Worm (Caenorhabditis elegans) whole organism, young adult: ENCODE results near the gene spp-14.
A peak's percentile ranks its signal among the peaks of the same experiment; 100 is the strongest.

Source experiments
- B0261.1 ChIP-seq: sonication (generic microtip); optimal IDR thresholded peaks from 2 replicates; lab custom pipeline; 2016; ENCODE audit warnings: mild to moderate bottlenecking, missing genetic modification characterization, moderate library complexity, missing compliant biosample characterization
- F39B2.1 ChIP-seq: fragments of 200-800 bp; sonication (Bioruptor generic); IDR thresholded peaks from 2 replicates; pipeline ENCODE4 v1.3.6; 2022; ENCODE audit warnings: missing genetic modification reagents, missing genetic modification characterization, missing compliant biosample characterization
- F49E8.2 ChIP-seq: sonication (generic microtip); optimal IDR thresholded peaks from 3 replicates; lab custom pipeline; 2017; ENCODE audit warnings: missing genetic modification characterization, mild to moderate bottlenecking, missing compliant biosample characterization, antibody characterized with exemption, moderate library complexity; ENCODE audit not compliant: insufficient read depth
- F57C9.4 ChIP-seq: sonication (generic microtip); optimal IDR thresholded peaks from 2 replicates; lab custom pipeline; 2017; ENCODE audit warnings: mild to moderate bottlenecking, missing genetic modification characterization, missing compliant biosample characterization
- K12H6.12 ChIP-seq: fragments of 200-800 bp; sonication (Bioruptor generic); optimal IDR thresholded peaks from 2 replicates; lab custom pipeline; 2018; ENCODE audit warnings: mild to moderate bottlenecking, missing genetic modification characterization, missing compliant biosample characterization
- T07F8.4 ChIP-seq: sonication (generic microtip); optimal IDR thresholded peaks from 2 replicates; lab custom pipeline; 2016; ENCODE audit warnings: mild to moderate bottlenecking, missing genetic modification characterization, moderate library complexity, missing compliant biosample characterization
- T26A5.8 ChIP-seq: sonication (generic microtip); optimal IDR thresholded peaks from 2 replicates; lab custom pipeline; 2016; ENCODE audit warnings: missing genetic modification characterization, missing compliant biosample characterization
- Y53G8AR.9 ChIP-seq: fragments of 200-800 bp; sonication (Bioruptor generic); conservative IDR thresholded peaks from 2 replicates; pipeline ENCODE4 v1.3.6; 2022; ENCODE audit warnings: missing genetic modification reagents, missing genetic modification characterization, missing compliant biosample characterization
- Y56A3A.18 ChIP-seq: fragments of 200-800 bp; sonication (Bioruptor generic); IDR thresholded peaks from 2 replicates; pipeline ENCODE4 v1.3.6; 2022; ENCODE audit warnings: missing genetic modification reagents, missing genetic modification characterization, missing compliant biosample characterization
- Y67H2A.10 ChIP-seq: fragments of 200-800 bp; sonication (Bioruptor generic); conservative IDR thresholded peaks from 2 replicates; pipeline ENCODE4 v1.3.6; 2022; ENCODE audit warnings: missing genetic modification reagents, missing genetic modification characterization, missing compliant biosample characterization
- ama-1 ChIP-seq, 3 experiments: fragments of 150-350 bp in 1 of 3; sonication (generic microtip) in 2 of 3; optimal IDR thresholded peaks; 2 replicates each; lab custom pipeline; 2014 to 2018; ENCODE audit warnings: missing biosample characterization in 2 of 3, missing genetic modification characterization in 2 of 3, missing genetic modification reagents in 2 of 3
- attf-3 ChIP-seq: fragments of 200-800 bp; sonication (Bioruptor generic); conservative IDR thresholded peaks from 2 replicates; pipeline ENCODE4 v1.3.6; 2022; ENCODE audit warnings: missing genetic modification reagents, missing genetic modification characterization, missing compliant biosample characterization
- attf-5 ChIP-seq: fragments of 200-800 bp; sonication (Bioruptor generic); optimal IDR thresholded peaks from 2 replicates; lab custom pipeline; 2018; ENCODE audit warnings: mild to moderate bottlenecking, missing genetic modification characterization, missing compliant biosample characterization
- bed-1 ChIP-seq: fragments of 200-800 bp; sonication (Bioruptor generic); IDR thresholded peaks from 2 replicates; pipeline ENCODE4 v1.3.6; 2022; ENCODE audit warnings: missing genetic modification reagents, missing genetic modification characterization, missing compliant biosample characterization
- bed-2 ChIP-seq: fragments of 200-800 bp; sonication (Bioruptor generic); IDR thresholded peaks from 2 replicates; pipeline ENCODE4 v1.3.6; 2022; ENCODE audit warnings: missing genetic modification reagents, missing genetic modification characterization, missing compliant biosample characterization
- ceh-40 ChIP-seq: fragments of 200-800 bp; sonication (Bioruptor generic); IDR thresholded peaks from 2 replicates; pipeline ENCODE4 v1.3.6; 2022; ENCODE audit warnings: missing genetic modification characterization, missing compliant biosample characterization
- dox-1 ChIP-seq: fragments of 200-800 bp; sonication (Bioruptor generic); IDR thresholded peaks from 2 replicates; pipeline ENCODE4 v1.3.6; 2022; ENCODE audit warnings: missing genetic modification reagents, missing genetic modification characterization, missing compliant biosample characterization
- dpff-1 ChIP-seq: sonication (generic microtip); optimal IDR thresholded peaks from 2 replicates; lab custom pipeline; 2017; ENCODE audit warnings: mild to moderate bottlenecking, missing genetic modification characterization, missing compliant biosample characterization
- efl-1 ChIP-seq: fragments of 150-350 bp; optimal IDR thresholded peaks from 2 replicates; lab custom pipeline; 2014; ENCODE audit warnings: missing biosample characterization, missing genetic modification reagents, missing genetic modification characterization
- egl-44 ChIP-seq: fragments of 200-800 bp; sonication (Bioruptor generic); IDR thresholded peaks from 2 replicates; pipeline ENCODE4 v1.3.6; 2022; ENCODE audit warnings: missing genetic modification reagents, missing genetic modification characterization, missing compliant biosample characterization
- ekl-4 ChIP-seq: fragments of 200-800 bp; sonication (Bioruptor generic); IDR thresholded peaks from 2 replicates; pipeline ENCODE4 v1.3.6; 2022; ENCODE audit warnings: missing genetic modification reagents, missing genetic modification characterization, missing compliant biosample characterization
- gei-17 ChIP-seq: fragments of 200-800 bp; sonication (Bioruptor generic); optimal IDR thresholded peaks from 2 replicates; lab custom pipeline; 2018; ENCODE audit warnings: mild to moderate bottlenecking, missing genetic modification characterization, missing compliant biosample characterization
- him-1 ChIP-seq: sonication (generic microtip); optimal IDR thresholded peaks from 2 replicates; lab custom pipeline; 2016; ENCODE audit warnings: missing genotype, missing genetic modification reagents, missing genetic modification characterization, missing compliant biosample characterization
- hmg-20 ChIP-seq: fragments of 200-800 bp; sonication (Bioruptor generic); IDR thresholded peaks from 2 replicates; pipeline ENCODE4 v1.3.6; 2022; ENCODE audit warnings: missing genetic modification reagents, missing genetic modification characterization, missing compliant biosample characterization
- lag-1 ChIP-seq: fragments of 200-800 bp; sonication (Bioruptor generic); IDR thresholded peaks from 2 replicates; pipeline ENCODE4 v1.3.6; 2022; ENCODE audit warnings: missing genetic modification reagents, missing genetic modification characterization, missing compliant biosample characterization
- let-526 ChIP-seq: fragments of 200-800 bp; sonication (Bioruptor generic); IDR thresholded peaks from 2 replicates; pipeline ENCODE4 v1.3.6; 2022; ENCODE audit warnings: missing genetic modification reagents, missing genetic modification characterization, missing compliant biosample characterization
- lin-35 ChIP-seq, 3 experiments: fragments of 150-350 bp in 2 of 3; sonication (generic microtip) in 1 of 3; optimal IDR thresholded peaks; 2 replicates each; lab custom pipeline; 2014 to 2018; ENCODE audit warnings: missing biosample characterization in 3 of 3, missing genetic modification characterization in 3 of 3, missing genetic modification reagents in 3 of 3
- lin-40 ChIP-seq: sonication (generic microtip); optimal IDR thresholded peaks from 2 replicates; lab custom pipeline; 2016; ENCODE audit warnings: missing genetic modification characterization, mild to moderate bottlenecking, missing compliant biosample characterization, missing genotype, missing genetic modification reagents
- lir-1 ChIP-seq: fragments of 200-800 bp; sonication (Bioruptor generic); conservative IDR thresholded peaks from 2 replicates; pipeline ENCODE4 v1.3.6; 2022; ENCODE audit warnings: missing genetic modification reagents, missing genetic modification characterization, missing compliant biosample characterization
- madf-3 ChIP-seq: fragments of 200-800 bp; sonication (Bioruptor generic); IDR thresholded peaks from 2 replicates; pipeline ENCODE4 v1.3.6; 2022; ENCODE audit warnings: missing genetic modification reagents, missing genetic modification characterization, missing compliant biosample characterization
- mcd-1 ChIP-seq: fragments of 200-800 bp; sonication (Bioruptor generic); IDR thresholded peaks from 2 replicates; pipeline ENCODE4 v1.3.6; 2022; ENCODE audit warnings: missing genetic modification reagents, missing genetic modification characterization, missing compliant biosample characterization
- mes-4 ChIP-seq: sonication (generic microtip); optimal IDR thresholded peaks from 2 replicates; lab custom pipeline; 2016; ENCODE audit warnings: missing genotype, missing genetic modification characterization, missing compliant biosample characterization
- mxl-1 ChIP-seq: sonication (generic microtip); optimal IDR thresholded peaks from 2 replicates; lab custom pipeline; 2016; ENCODE audit warnings: missing genetic modification characterization, missing compliant biosample characterization
- nfya-1 ChIP-seq: sonication (generic microtip); optimal IDR thresholded peaks from 2 replicates; lab custom pipeline; 2017; ENCODE audit warnings: antibody characterized with exemption, missing compliant biosample characterization, missing genetic modification characterization, borderline replicate concordance; ENCODE audit not compliant: insufficient read depth
- nfya-2 ChIP-seq: fragments of 200-800 bp; sonication (Bioruptor generic); IDR thresholded peaks from 2 replicates; pipeline ENCODE4 v1.3.6; 2022; ENCODE audit warnings: missing genetic modification reagents, missing genetic modification characterization, missing compliant biosample characterization
- nhr-27 ChIP-seq: fragments of 200-800 bp; sonication (Bioruptor generic); optimal IDR thresholded peaks from 2 replicates; lab custom pipeline; 2018; ENCODE audit warnings: mild to moderate bottlenecking, missing genetic modification characterization, moderate library complexity, missing compliant biosample characterization
- pbrm-1 ChIP-seq: fragments of 200-800 bp; sonication (Bioruptor generic); IDR thresholded peaks from 2 replicates; pipeline ENCODE4 v1.3.6; 2022; ENCODE audit warnings: missing genetic modification reagents, missing genetic modification characterization, missing compliant biosample characterization
- rcor-1 ChIP-seq: fragments of 200-800 bp; sonication (Bioruptor generic); IDR thresholded peaks from 2 replicates; pipeline ENCODE4 v1.3.6; 2022; ENCODE audit warnings: missing genetic modification reagents, missing genetic modification characterization, missing compliant biosample characterization
- rec-8 ChIP-seq, 2 experiments: sonication (generic microtip); optimal IDR thresholded peaks; 2 replicates each; lab custom pipeline; 2016; ENCODE audit warnings: mild to moderate bottlenecking in 2 of 2, missing genetic modification characterization in 2 of 2, missing genetic modification reagents in 2 of 2, missing genotype in 2 of 2, missing biosample characterization in 1 of 2, missing compliant biosample characterization in 1 of 2, moderate library complexity in 1 of 2
- sdz-38 ChIP-seq: sonication (generic microtip); optimal IDR thresholded peaks from 2 replicates; lab custom pipeline; 2016; ENCODE audit warnings: missing genotype, missing genetic modification characterization, missing compliant biosample characterization
- snpc-4 ChIP-seq, 5 experiments: fragments of 150-350 bp in 1 of 5; sonication (generic microtip) in 4 of 5; optimal IDR thresholded peaks; 2 replicates each; lab custom pipeline; 2014 to 2018; ENCODE audit warnings: missing genetic modification characterization in 5 of 5, missing biosample characterization in 3 of 5, antibody characterized with exemption in 2 of 5, mild to moderate bottlenecking in 2 of 5, missing compliant biosample characterization in 2 of 5, missing genotype in 2 of 5, moderate library complexity in 2 of 5, missing genetic modification reagents in 1 of 5
- tbp1 ChIP-seq: fragments of 200-800 bp; sonication (Bioruptor generic); optimal IDR thresholded peaks from 2 replicates; lab custom pipeline; 2018; ENCODE audit warnings: mild to moderate bottlenecking, missing genetic modification characterization, missing compliant biosample characterization
- unc-130 ChIP-seq: sonication (generic microtip); optimal IDR thresholded peaks from 2 replicates; lab custom pipeline; 2016; ENCODE audit warnings: missing genetic modification reagents, missing genetic modification characterization, missing compliant biosample characterization
- unc-62 ChIP-seq: fragments of 150-350 bp; optimal IDR thresholded peaks from 2 replicates; lab custom pipeline; 2014; ENCODE audit warnings: missing biosample characterization, missing genetic modification reagents, missing genetic modification characterization
- zfh-2 ChIP-seq: fragments of 200-800 bp; sonication (Bioruptor generic); conservative IDR thresholded peaks from 2 replicates; pipeline ENCODE4 v1.3.6; 2022; ENCODE audit warnings: missing genetic modification reagents, missing genetic modification characterization, missing compliant biosample characterization
- zim-3 ChIP-seq: sonication (generic microtip); optimal IDR thresholded peaks from 2 replicates; lab custom pipeline; 2017; ENCODE audit warnings: mild to moderate bottlenecking, missing genetic modification characterization, moderate library complexity, missing compliant biosample characterization
- ztf-3 ChIP-seq: fragments of 200-800 bp; sonication (Bioruptor generic); optimal IDR thresholded peaks from 2 replicates; lab custom pipeline; 2018; ENCODE audit warnings: mild to moderate bottlenecking, missing genetic modification characterization, missing compliant biosample characterization

Gene spp-14

DNA sequence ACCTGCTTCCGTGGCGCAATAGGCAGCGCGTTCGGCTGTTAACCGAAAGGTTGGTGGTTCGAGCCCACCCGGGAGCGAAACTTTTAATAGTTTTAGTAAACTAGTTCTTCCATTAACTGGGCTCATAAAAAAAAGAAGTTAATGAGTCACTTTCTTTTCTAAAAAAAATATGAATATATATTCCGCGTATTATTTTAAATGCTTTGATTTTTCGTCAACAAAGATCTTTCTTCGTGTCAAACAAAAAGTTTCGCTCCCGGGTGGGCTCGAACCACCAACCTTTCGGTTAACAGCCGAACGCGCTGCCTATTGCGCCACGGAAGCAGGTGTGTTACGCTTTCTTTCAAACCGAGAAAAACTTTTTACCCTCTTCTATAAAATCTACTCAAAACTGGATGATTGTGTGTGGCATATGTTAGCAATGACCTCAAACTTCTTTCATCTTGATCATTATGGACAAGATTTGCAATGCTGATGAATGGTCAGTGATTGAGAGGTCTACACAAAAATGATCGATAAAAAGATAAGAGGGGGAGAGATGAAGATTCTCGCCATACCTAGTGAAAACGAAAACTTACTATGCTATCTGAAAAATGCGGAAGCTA, 48.0 kb downstream of the spp-14 start (continued):
- TF ChIP-seq zfh-2 (GFP tag; lab: Robert Waterston, UW), result 0 out of 2 replicates have a peak, but pooled peaks have one; percentile 31
- TF ChIP-seq F39B2.1, result no peak
- no peak for TF ChIP-seq madf-3
- TF ChIP-seq hmg-20 (GFP tag; lab: Robert Waterston, UW), result no peak
- no peak for TF ChIP-seq F57C9.4 (tag; lab: Kevin White, UChicago)
- peak; percentile 86 for TF ChIP-seq tbp1 (GFP tag; lab: Kevin White, UChicago)
- TF ChIP-seq Y53G8AR.9 (GFP tag; lab: Robert Waterston, UW), result no peak
- TF ChIP-seq bed-2 (GFP tag; lab: Robert Waterston, UW), result no peak
- TF ChIP-seq attf-5 (GFP tag; lab: Kevin White, UChicago), result peak; percentile 32
- peak; percentile 73 for TF ChIP-seq dox-1 (GFP tag; lab: Robert Waterston, UW)
- TF ChIP-seq nhr-27 (tag; lab: Kevin White, UChicago), result no peak
- no peak for TF ChIP-seq K12H6.12 (tag; lab: Kevin White, UChicago)
- peak; percentile 29; the same call in 1 of the 2 replicates for TF ChIP-seq ekl-4 (GFP tag; lab: Robert Waterston, UW)
- TF ChIP-seq mes-4, result peak; percentile 46
- no peak for TF ChIP-seq gei-17
- no peak for TF ChIP-seq bed-1
- TF ChIP-seq ztf-3, result no peak
- no peak for TF ChIP-seq let-526 (GFP tag; lab: Robert Waterston, UW)
- TF ChIP-seq lin-40, result no peak
- TF ChIP-seq mcd-1 (GFP tag; lab: Robert Waterston, UW), result no peak; the same call in 1 of the 2 replicates
- 0 out of 2 replicates have a peak, but pooled peaks have one; percentile 19 for TF ChIP-seq rcor-1 (GFP tag; lab: Robert Waterston, UW)
- TF ChIP-seq pbrm-1 (GFP tag; lab: Robert Waterston, UW), result 0 out of 2 replicates have a peak, but pooled peaks have one; percentile 61
- TF ChIP-seq T07F8.4, result peak; percentile 50
- no peak for TF ChIP-seq Y67H2A.10 (GFP tag; lab: Robert Waterston, UW)
- no peak for TF ChIP-seq attf-3
- TF ChIP-seq B0261.1 (tag; lab: Kevin White, UChicago), result peak; percentile 73
- TF ChIP-seq lin-35 (GFP tag; optimal IDR thresholded peaks at IDR 0.05; lab: Kevin White, UChicago), result peak in 1 of 3 experiments; percentile 53
- TF ChIP-seq him-1 (tag; lab: Kevin White, UChicago), result peak; percentile 71
- no peak for TF ChIP-seq unc-62
- peak; percentile 6 for TF ChIP-seq snpc-4 (GFP tag; optimal IDR thresholded peaks at IDR 0.05; lab: Kevin White, UChicago)
- peak in 3 of 4 experiments; percentile 24 to 73 (median 27) for TF ChIP-seq snpc-4 (tag; optimal IDR thresholded peaks at IDR 0.05; lab: Kevin White, UChicago)
- TF ChIP-seq ceh-40 (GFP tag; lab: Robert Waterston, UW), result no peak
- no peak for TF ChIP-seq unc-130 (GFP tag; lab: Kevin White, UChicago)
- no peak for TF ChIP-seq dpff-1 (tag; lab: Kevin White, UChicago)
- TF ChIP-seq lag-1, result no peak
- peak; percentile 11 for TF ChIP-seq F49E8.2 (tag; lab: Kevin White, UChicago)
- TF ChIP-seq Y56A3A.18 (GFP tag; lab: Robert Waterston, UW), result peak; percentile 66
- TF ChIP-seq T26A5.8 (tag; lab: Kevin White, UChicago), result no peak
- peak; percentile 58 for TF ChIP-seq zim-3
- TF ChIP-seq nfya-1 (tag; lab: Kevin White, UChicago), result no peak
- TF ChIP-seq egl-44 (GFP tag; lab: Robert Waterston, UW), result no peak
- no peak for TF ChIP-seq ama-1 (optimal IDR thresholded peaks at IDR 0.05; lab: Kevin White, UChicago)
- peak in 1 of 2 experiments; percentile 50 for TF ChIP-seq ama-1 (GFP tag; optimal IDR thresholded peaks at IDR 0.05; lab: Kevin White, UChicago)
- TF ChIP-seq mxl-1 (tag; lab: Kevin White, UChicago), result peak; percentile 64
- TF ChIP-seq nfya-2 (GFP tag; lab: Robert Waterston, UW), result no peak
- TF ChIP-seq lir-1 (GFP tag; lab: Robert Waterston, UW), result no peak
- TF ChIP-seq sdz-38 (tag; lab: Kevin White, UChicago), result no peak
- peak; percentile 6 to 59 for TF ChIP-seq rec-8 (tag; optimal IDR thresholded peaks at IDR 0.05; lab: Kevin White, UChicago)
- TF ChIP-seq efl-1 (GFP tag; lab: Kevin White, UChicago), result no peak
